Fruit fly (Drosophila melanogaster) whole organism, adult: ENCODE data around the gene fau.

ENCODE experiments used
- CG14711 ChIP-seq: fragments of 200-800 bp; sonication (Bioruptor generic); optimal IDR thresholded peaks from 2 replicates; lab custom pipeline; 2018; ENCODE audit warnings: missing biosample characterization, mild to moderate bottlenecking, missing genetic modification characterization, moderate library complexity
- Clk ChIP-seq: fragments of 200-800 bp; sonication (Bioruptor generic); optimal IDR thresholded peaks from 2 replicates; lab custom pipeline; 2017; ENCODE audit warnings: missing biosample characterization, missing genetic modification characterization

- TF ChIP-seq CG14711 (tag; lab: Kevin White, UChicago): no peak
- no peak for TF ChIP-seq Clk
Observed at dm6 chr3R:10803855-10804254, 26.7 kb upstream of the fau start, which contains the start of gene CG14692.
